Worm (Caenorhabditis elegans) whole organism, L3 larva: ENCODE measurements around the gene C06H2.2.

Experiments used
- ceh-82 ChIP-seq: fragments of 150-350 bp; optimal IDR thresholded peaks from 2 replicates; lab custom pipeline; 2014; ENCODE audit warnings: missing biosample characterization, missing genetic modification characterization
- lin-39 ChIP-seq: fragments of 150-350 bp; optimal IDR thresholded peaks from 2 replicates; lab custom pipeline; 2018; ENCODE audit warnings: missing biosample characterization, missing genetic modification reagents, missing genetic modification characterization
- nhr-11 ChIP-seq: fragments of 150-350 bp; optimal IDR thresholded peaks from 2 replicates; lab custom pipeline; 2014; ENCODE audit warnings: missing biosample characterization, missing genetic modification characterization
- pha-4 ChIP-seq: fragments of 150-350 bp; optimal IDR thresholded peaks from 2 replicates; lab custom pipeline; 2014; ENCODE audit warnings: missing biosample characterization, missing genetic modification reagents, missing genetic modification characterization
- unc-39 ChIP-seq: sonication (generic microtip); optimal IDR thresholded peaks from 4 replicates; lab custom pipeline; 2017; ENCODE audit warnings: missing biosample characterization, missing genetic modification characterization

ce11 chrV:11119294-11119755, 5.7 kb upstream of the C06H2.2 start, which contains the start of gene scb-1:
- TF ChIP-seq nhr-11 (tag; lab: Kevin White, UChicago) (no peak), lin-39 (tag; lab: Kevin White, UChicago) (no peak), unc-39 (no peak), ceh-82 (tag; lab: Kevin White, UChicago) (no peak), pha-4 (tag; lab: Kevin White, UChicago) (no peak)
